Fruit fly (Drosophila melanogaster) whole organism, pupa: ENCODE data around the gene CG31517.

Experiments used
- CG12605 ChIP-seq: fragments of 200-800 bp; sonication (Bioruptor generic); IDR thresholded peaks from 2 replicates; pipeline ENCODE4 v1.3.6; 2022; ENCODE audit warnings: missing biosample characterization, missing genetic modification characterization
- CG14655 ChIP-seq: fragments of 200-800 bp; sonication (Bioruptor generic); optimal IDR thresholded peaks from 3 replicates; lab custom pipeline; 2017; ENCODE audit warnings: mild to moderate bottlenecking, missing biosample characterization, missing genetic modification reagents, missing genetic modification characterization
- CG17806 ChIP-seq: fragments of 200-800 bp; sonication (Bioruptor generic); optimal IDR thresholded peaks from 2 replicates; lab custom pipeline; 2018; ENCODE audit warnings: missing biosample characterization, mild to moderate bottlenecking, missing genetic modification characterization, moderate library complexity
- CG32121 ChIP-seq: fragments of 200-800 bp; sonication (Bioruptor generic); IDR thresholded peaks from 2 replicates; pipeline ENCODE4 v1.3.6; 2022; ENCODE audit warnings: missing biosample characterization, missing genetic modification characterization
- CG34367 ChIP-seq: fragments of 200-800 bp; sonication (Bioruptor generic); optimal IDR thresholded peaks from 2 replicates; lab custom pipeline; 2018; ENCODE audit warnings: missing biosample characterization, mild to moderate bottlenecking, missing genetic modification characterization
- CG4496 ChIP-seq: fragments of 200-800 bp; sonication (Bioruptor generic); IDR thresholded peaks from 3 replicates; pipeline ENCODE4 v1.3.6; 2022; ENCODE audit warnings: missing biosample characterization, missing genetic modification characterization
- CG8159 ChIP-seq: fragments of 200-800 bp; sonication (Bioruptor generic); optimal IDR thresholded peaks from 3 replicates; lab custom pipeline; 2018; ENCODE audit warnings: missing biosample characterization, mild to moderate bottlenecking, missing genetic modification characterization, moderate library complexity
- D1 ChIP-seq: fragments of 200-800 bp; sonication (Bioruptor generic); optimal IDR thresholded peaks from 2 replicates; lab custom pipeline; 2018; ENCODE audit warnings: missing biosample characterization, mild to moderate bottlenecking, missing genetic modification characterization, moderate library complexity
- Pif1A ChIP-seq: fragments of 200-800 bp; sonication (Bioruptor generic); optimal IDR thresholded peaks from 3 replicates; lab custom pipeline; 2016; ENCODE audit warnings: missing biosample characterization, missing genetic modification characterization
- gl ChIP-seq: fragments of 200-800 bp; sonication (Bioruptor generic); optimal IDR thresholded peaks from 2 replicates; lab custom pipeline; 2018; ENCODE audit warnings: missing biosample characterization, mild to moderate bottlenecking, missing genetic modification characterization

dm6 chr3R:13909065-13909464 lies 39.2 kb upstream of the CG31517 start:
- TF ChIP-seq Pif1A (GFP tag; lab: Kevin White, UChicago) (no peak), CG17806 (tag; lab: Kevin White, UChicago) (no peak), CG12605 (GFP tag; lab: Robert Waterston, UW) (no peak), D1 (tag; lab: Kevin White, UChicago) (no peak), CG32121 (GFP tag; lab: Robert Waterston, UW) (no peak), CG8159 (tag; lab: Kevin White, UChicago) (no peak), gl (tag; lab: Kevin White, UChicago) (no peak), CG14655 (GFP tag; lab: Kevin White, UChicago) (no peak), CG34367 (tag; lab: Kevin White, UChicago) (no peak), CG4496 (GFP tag; lab: Robert Waterston, UW) (no peak)
